In genomic region chrII:3620862-3621261, ce11 we compare ENCODE assay signal across 3 worm cellular contexts.
TF ChIP-seq lines count a peak whose summit lies in the region.

No protein-coding gene starts in this region.

TF ChIP-seq in whole organism, L4 larva, 104 proteins besides CTCF, POLR2A, EP300 and RAD21:
- TF ChIP-seq aha-1 (tag; lab: Kevin White, UChicago) (peak; percentile 48), unc-62 (GFP tag; optimal IDR thresholded peaks at IDR 0.05 in 1 of 2; lab: Kevin White, UChicago) (no peak), unc-62 (tag; optimal IDR thresholded peaks at IDR 0.05; lab: Kevin White, UChicago) (no peak), madf-5 (GFP tag; IDR thresholded peaks at IDR 0.05; lab: Robert Waterston, UW) (no peak)

TF ChIP-seq in whole organism, mixed stage, embryonic, 35 proteins besides CTCF, POLR2A, EP300 and RAD21:
- TF ChIP-seq nhr-28 (tag; optimal IDR thresholded peaks at IDR 0.05; lab: Kevin White, UChicago) (no peak), mep-1 (tag; optimal IDR thresholded peaks at IDR 0.05; lab: Kevin White, UChicago) (peak; percentile 17)

TF ChIP-seq in whole organism, young adult, 124 proteins besides CTCF, POLR2A, EP300 and RAD21:
- peak; percentile 56; the same call in 1 of the 2 replicates for TF ChIP-seq aptf-2 (GFP tag; conservative IDR thresholded peaks at IDR 0.05; lab: Robert Waterston, UW)
- TF ChIP-seq efl-1 (GFP tag; optimal IDR thresholded peaks at IDR 0.05; lab: Kevin White, UChicago): peak; percentile 66
- TF ChIP-seq dpl-1 (GFP tag; optimal IDR thresholded peaks at IDR 0.05; lab: Kevin White, UChicago): peak; percentile 24
- TF ChIP-seq madf-8 (GFP tag; conservative IDR thresholded peaks at IDR 0.05; lab: Robert Waterston, UW): 0 out of 2 replicates have a peak, but pooled peaks have one; percentile 20
- no peak for TF ChIP-seq nfyb-1 (GFP tag; IDR thresholded peaks at IDR 0.05; lab: Robert Waterston, UW)
- TF ChIP-seq madf-6 (GFP tag; IDR thresholded peaks at IDR 0.05; lab: Robert Waterston, UW): peak; percentile 36; the same call in 1 of the 2 replicates

Comparison
In these comparisons a context has a peak if more than half of its experiments do, and no peak if none do; other contexts are left out.
1. Of the 7 proteins assayed by ChIP-seq in both whole organism, young adult and whole organism, L4 larva: peak only in whole organism, young adult: dpl-1; only in whole organism, L4 larva: none; in both: none; in neither: 6.